Fruit fly (Drosophila melanogaster) whole organism, embryonic: Measurements from ENCODE around the gene CG4374.

Experiments used
- CG10147 ChIP-seq: fragments of 200-800 bp; sonication (Bioruptor generic); optimal IDR thresholded peaks from 2 replicates; lab custom pipeline; 2019; ENCODE audit warnings: missing biosample characterization, mild to moderate bottlenecking, missing genetic modification characterization, moderate library complexity
- CG14667 ChIP-seq: fragments of 200-800 bp; sonication (Bioruptor generic); IDR thresholded peaks from 2 replicates; pipeline ENCODE4 v1.3.6; 2022; ENCODE audit warnings: missing biosample characterization, missing genetic modification characterization
- gce ChIP-seq: fragments of 200-800 bp; sonication (Bioruptor generic); IDR thresholded peaks from 3 replicates; pipeline ENCODE4 v1.3.6; 2022; ENCODE audit warnings: missing biosample characterization, missing genetic modification characterization
- p53 ChIP-seq: fragments of 200-800 bp; sonication (Bioruptor generic); optimal IDR thresholded peaks from 2 replicates; lab custom pipeline; 2016; ENCODE audit warnings: missing biosample characterization, missing genetic modification characterization
- vfl ChIP-seq: fragments of 200-800 bp; sonication (Bioruptor generic); optimal IDR thresholded peaks from 2 replicates; lab custom pipeline; 2016; ENCODE audit warnings: missing biosample characterization, missing genetic modification characterization
- zfh2 ChIP-seq: fragments of 200-800 bp; sonication (Bioruptor generic); optimal IDR thresholded peaks from 2 replicates; lab custom pipeline; 2016; ENCODE audit warnings: missing biosample characterization, missing genetic modification characterization

DNA sequence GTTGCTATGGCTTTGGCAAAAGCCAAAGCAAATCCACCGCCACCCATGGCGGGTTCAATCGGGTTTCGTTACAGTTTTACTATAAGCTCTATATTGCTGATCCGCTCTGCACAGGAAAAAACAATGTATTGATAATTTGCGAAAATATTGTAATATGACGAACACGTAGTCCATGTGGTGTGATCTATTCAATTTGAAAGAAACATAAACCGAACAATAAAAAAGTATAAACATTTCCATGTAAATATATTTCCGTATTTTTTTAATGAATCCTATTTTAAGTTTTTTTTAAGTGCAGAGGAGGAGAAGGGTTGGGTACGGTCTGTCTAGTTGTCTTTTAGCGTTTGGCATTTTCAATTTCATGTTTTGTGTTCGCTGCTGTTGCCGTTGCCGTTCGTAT is 78.6 kb downstream of the CG4374 start:
- TF ChIP-seq p53 (no peak), gce (GFP tag; lab: Robert Waterston, UW) (no peak), CG14667 (GFP tag; lab: Robert Waterston, UW) (no peak), CG10147 (GFP tag; lab: Kevin White, UChicago) (no peak), vfl (GFP tag; lab: Kevin White, UChicago) (no peak), zfh2 (no peak)
